Worm (Caenorhabditis elegans) whole organism, early embryonic: ENCODE data around the gene str-200.
"Not testable (repeated sequence)": the region's sequence is repeated elsewhere in the genome, so short reads cannot be mapped to it uniquely, and the experiment has no call there.

Source experiments
- B0310.2 ChIP-seq: sonication (generic microtip); optimal IDR thresholded peaks from 2 replicates; lab custom pipeline; 2016; ENCODE audit warnings: mild to moderate bottlenecking, missing genetic modification characterization, missing compliant biosample characterization
- F13C5.2 ChIP-seq: sonication (generic microtip); optimal IDR thresholded peaks from 2 replicates; lab custom pipeline; 2017; ENCODE audit warnings: mild to moderate bottlenecking, missing genetic modification characterization, inconsistent platforms, missing compliant biosample characterization
- aly-1 ChIP-seq: sonication (generic microtip); optimal IDR thresholded peaks from 2 replicates; lab custom pipeline; 2016; ENCODE audit warnings: missing genetic modification characterization, missing compliant biosample characterization
- ama-1 ChIP-seq: fragments of 150-350 bp; optimal IDR thresholded peaks from 2 replicates; lab custom pipeline; 2014
- ceh-13 ChIP-seq: fragments of 200-800 bp; sonication (Bioruptor generic); optimal IDR thresholded peaks from 2 replicates; lab custom pipeline; 2018; ENCODE audit warnings: mild to moderate bottlenecking, missing genetic modification characterization, missing compliant biosample characterization
- ceh-36 ChIP-seq: sonication (generic microtip); optimal IDR thresholded peaks from 2 replicates; lab custom pipeline; 2016; ENCODE audit warnings: missing genetic modification characterization, inconsistent platforms, missing compliant biosample characterization
- ets-7 ChIP-seq: sonication (generic microtip); optimal IDR thresholded peaks from 2 replicates; lab custom pipeline; 2016; ENCODE audit warnings: missing genotype, missing genetic modification characterization, missing compliant biosample characterization
- flt-1 ChIP-seq: fragments of 200-800 bp; sonication (Bioruptor generic); IDR thresholded peaks from 2 replicates; pipeline ENCODE4 v1.3.6; 2022; ENCODE audit warnings: missing genetic modification characterization, missing compliant biosample characterization
- hmbx-1 ChIP-seq: sonication (generic microtip); optimal IDR thresholded peaks from 2 replicates; lab custom pipeline; 2016; ENCODE audit warnings: mild to moderate bottlenecking, missing genetic modification characterization, missing compliant biosample characterization
- hmg-4 ChIP-seq: fragments of 200-800 bp; sonication (Bioruptor generic); optimal IDR thresholded peaks from 2 replicates; lab custom pipeline; 2018; ENCODE audit warnings: mild to moderate bottlenecking, missing genetic modification characterization, missing compliant biosample characterization
- hnd-1 ChIP-seq: sonication (generic microtip); optimal IDR thresholded peaks from 2 replicates; lab custom pipeline; 2016; ENCODE audit warnings: missing genetic modification characterization, missing compliant biosample characterization
- pes-1 ChIP-seq: fragments of 200-800 bp; sonication (Bioruptor generic); IDR thresholded peaks from 2 replicates; pipeline ENCODE4 v1.3.6; 2022; ENCODE audit warnings: missing genetic modification reagents, missing genetic modification characterization, missing compliant biosample characterization
- scrt-1 ChIP-seq: fragments of 200-800 bp; sonication (Bioruptor generic); IDR thresholded peaks from 2 replicates; pipeline ENCODE4 v1.3.6; 2022; ENCODE audit warnings: missing genetic modification characterization, missing compliant biosample characterization
- sea-1 ChIP-seq: fragments of 200-800 bp; sonication (Bioruptor generic); conservative IDR thresholded peaks from 2 replicates; pipeline ENCODE4 v1.3.6; 2022; ENCODE audit warnings: missing genetic modification characterization, missing compliant biosample characterization
- tbx-11 ChIP-seq: fragments of 200-800 bp; sonication (Bioruptor generic); IDR thresholded peaks from 2 replicates; pipeline ENCODE4 v1.3.6; 2022; ENCODE audit warnings: missing genetic modification characterization, missing compliant biosample characterization
- tbx-37 ChIP-seq: fragments of 200-800 bp; sonication (Bioruptor generic); conservative IDR thresholded peaks from 2 replicates; pipeline ENCODE4 v1.3.6; 2022; ENCODE audit warnings: missing genetic modification reagents, missing genetic modification characterization, missing compliant biosample characterization
- tra-4 ChIP-seq: sonication (generic microtip); optimal IDR thresholded peaks from 2 replicates; lab custom pipeline; 2017; ENCODE audit warnings: missing genetic modification characterization, missing compliant biosample characterization

The str-200 gene

ce11 chrV:17476490-17476889 is 18.5 kb upstream of the str-200 start, which contains the start of gene srbc-61:
Gene srbc-61 (plus strand): TSS chrV:17476790.
- TF ChIP-seq aly-1 (tag; lab: Kevin White, UChicago): no peak
- TF ChIP-seq sea-1 (GFP tag; lab: Robert Waterston, UW): no peak
- TF ChIP-seq ceh-13: no peak
- TF ChIP-seq ama-1 (lab: Kevin White, UChicago): no peak
- TF ChIP-seq F13C5.2 (tag; lab: Kevin White, UChicago): no peak
- TF ChIP-seq B0310.2: no peak
- no peak for TF ChIP-seq tbx-37 (GFP tag; lab: Robert Waterston, UW)
- no peak for TF ChIP-seq hmg-4 (GFP tag; lab: Kevin White, UChicago)
- no peak for TF ChIP-seq hnd-1 (tag; lab: Kevin White, UChicago)
- TF ChIP-seq tbx-11 (GFP tag; lab: Robert Waterston, UW): no peak

- TF ChIP-seq ama-1 (lab: Kevin White, UChicago): no peak
- no peak for TF ChIP-seq ceh-36
- no peak for TF ChIP-seq sea-1 (GFP tag; lab: Robert Waterston, UW)
- TF ChIP-seq tra-4 (tag; lab: Kevin White, UChicago): no peak
- no peak for TF ChIP-seq aly-1 (tag; lab: Kevin White, UChicago)
- TF ChIP-seq pes-1: no peak
- no peak for TF ChIP-seq ceh-13
- no peak for TF ChIP-seq hmg-4 (GFP tag; lab: Kevin White, UChicago)
- TF ChIP-seq hmbx-1 (tag; lab: Kevin White, UChicago): no peak
- TF ChIP-seq hnd-1 (tag; lab: Kevin White, UChicago): no peak
- no peak for TF ChIP-seq ets-7 (tag; lab: Kevin White, UChicago)
- TF ChIP-seq scrt-1 (GFP tag; lab: Robert Waterston, UW): no peak
- TF ChIP-seq B0310.2: no peak
- no peak for TF ChIP-seq flt-1
- no peak for TF ChIP-seq tbx-11 (GFP tag; lab: Robert Waterston, UW)
- no peak for TF ChIP-seq tbx-37 (GFP tag; lab: Robert Waterston, UW)
Measured at ce11 chrV:17473699-17474098, 15.7 kb upstream of the str-200 start, which contains the start of gene srh-123. Gene srh-123 (plus strand): TSS chrV:17473999.

ce11 chrV:17471564-17471963 is 13.6 kb upstream of the str-200 start, which contains the start of gene srh-235:
Gene srh-235 (minus strand): TSS chrV:17471664.
- TF ChIP-seq tra-4 (tag; lab: Kevin White, UChicago) (no peak), F13C5.2 (tag; lab: Kevin White, UChicago) (no peak), ceh-13 (no peak), hnd-1 (tag; lab: Kevin White, UChicago) (no peak), ceh-36 (no peak), hmg-4 (GFP tag; lab: Kevin White, UChicago) (no peak), hmbx-1 (tag; lab: Kevin White, UChicago) (no peak), flt-1 (no peak), scrt-1 (GFP tag; lab: Robert Waterston, UW) (no peak), ets-7 (tag; lab: Kevin White, UChicago) (no peak), tbx-11 (GFP tag; lab: Robert Waterston, UW) (no peak), sea-1 (GFP tag; lab: Robert Waterston, UW) (no peak), aly-1 (tag; lab: Kevin White, UChicago) (no peak), ama-1 (lab: Kevin White, UChicago) (no peak), pes-1 (no peak), tbx-37 (GFP tag; lab: Robert Waterston, UW) (no peak), B0310.2 (no peak)

ce11 chrV:17469180-17469579 is 11.2 kb upstream of the str-200 start, which contains the start of gene F20E11.17:
Gene F20E11.17 (minus strand): TSS chrV:17469280.
- no peak for TF ChIP-seq aly-1 (tag; lab: Kevin White, UChicago)

- no peak for TF ChIP-seq sea-1 (GFP tag; lab: Robert Waterston, UW)
Measured at ce11 chrV:17467881-17468280, 9.9 kb upstream of the str-200 start.

ce11 chrV:17466751-17467150 is 8.8 kb upstream of the str-200 start, which contains the start of gene srw-72:
Gene srw-72 (plus strand): TSS chrV:17467051.
- no peak for TF ChIP-seq flt-1
- no peak for TF ChIP-seq scrt-1 (GFP tag; lab: Robert Waterston, UW)
- TF ChIP-seq aly-1 (tag; lab: Kevin White, UChicago): no peak
- TF ChIP-seq tbx-37 (GFP tag; lab: Robert Waterston, UW): no peak
- no peak for TF ChIP-seq pes-1
- no peak for TF ChIP-seq hmg-4 (GFP tag; lab: Kevin White, UChicago)
- TF ChIP-seq ceh-36: no peak
- TF ChIP-seq tra-4 (tag; lab: Kevin White, UChicago): no peak
- TF ChIP-seq hmbx-1 (tag; lab: Kevin White, UChicago): no peak
- TF ChIP-seq ama-1 (lab: Kevin White, UChicago): no peak
- TF ChIP-seq ceh-13: no peak
- TF ChIP-seq ets-7 (tag; lab: Kevin White, UChicago): no peak
- TF ChIP-seq B0310.2: no peak
- TF ChIP-seq hnd-1 (tag; lab: Kevin White, UChicago): no peak
- no peak for TF ChIP-seq tbx-11 (GFP tag; lab: Robert Waterston, UW)
- no peak for TF ChIP-seq sea-1 (GFP tag; lab: Robert Waterston, UW)
- no peak for TF ChIP-seq F13C5.2 (tag; lab: Kevin White, UChicago)

- not testable (repeated sequence) for TF ChIP-seq tbx-37 (GFP tag; lab: Robert Waterston, UW); scrt-1 (GFP tag; lab: Robert Waterston, UW); ceh-13
Measured at ce11 chrV:17464278-17464677, 6.3 kb upstream of the str-200 start, which contains the start of gene F20E11.7. Gene F20E11.7 (plus strand): TSS chrV:17464578.

- TF ChIP-seq ceh-13 (no peak), hmg-4 (GFP tag; lab: Kevin White, UChicago) (no peak), B0310.2 (no peak), sea-1 (GFP tag; lab: Robert Waterston, UW) (no peak)
Measured at ce11 chrV:17460061-17460460, 2.1 kb upstream of the str-200 start, which contains the start of gene srz-48. Gene srz-48 (minus strand): TSS chrV:17460161.
